Fruit fly (Drosophila melanogaster) Kc167 (cell line): ENCODE data around the gene CheB38a.

ENCODE experiments used
- Myc ChIP-seq: fragments of >200 bp; optimal IDR thresholded peaks from 2 replicates; lab custom pipeline; 2017; ENCODE audit warnings: missing external identifiers
- Sin3A ChIP-seq: fragments of >200 bp; optimal IDR thresholded peaks from 2 replicates; lab custom pipeline; 2018; ENCODE audit warnings: missing external identifiers

DNA sequence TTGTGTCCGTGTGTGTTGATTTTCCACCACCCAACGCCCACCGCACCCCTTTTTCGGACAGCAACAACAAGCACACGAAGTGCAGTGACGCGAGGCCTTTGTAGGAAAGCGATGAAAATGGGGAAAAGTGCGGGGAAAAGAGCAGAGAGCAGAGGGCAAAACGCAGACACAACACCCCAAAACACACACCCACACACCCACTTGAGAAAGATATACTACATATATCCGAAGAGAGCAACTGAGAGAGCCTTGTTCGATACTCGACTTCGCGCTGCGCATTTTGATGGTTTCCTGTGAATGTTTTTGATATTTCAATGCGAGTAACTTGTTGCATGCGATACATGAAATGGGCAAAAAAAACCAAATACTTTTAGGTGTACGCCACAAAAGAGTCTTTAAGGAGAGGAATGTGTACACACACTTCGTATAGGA lies 14.6 kb downstream of the CheB38a start:
- TF ChIP-seq Myc (lab: Kevin White, UChicago) (no peak), Sin3A (no peak)
